Worm (Caenorhabditis elegans) whole organism, young adult: ENCODE measurements around the gene T01H3.3.

Source experiments
- B0019.2 ChIP-seq: fragments of 200-800 bp; sonication (Bioruptor generic); conservative IDR thresholded peaks from 2 replicates; pipeline ENCODE4 v1.3.6; 2022; ENCODE audit warnings: missing genetic modification reagents, missing genetic modification characterization, missing compliant biosample characterization
- F22D6.2 ChIP-seq: sonication (generic microtip); optimal IDR thresholded peaks from 2 replicates; lab custom pipeline; 2016; ENCODE audit warnings: mild to moderate bottlenecking, missing genetic modification characterization, missing compliant biosample characterization
- T07F8.4 ChIP-seq: sonication (generic microtip); optimal IDR thresholded peaks from 2 replicates; lab custom pipeline; 2016; ENCODE audit warnings: mild to moderate bottlenecking, missing genetic modification characterization, moderate library complexity, missing compliant biosample characterization
- ama-1 ChIP-seq, 3 experiments: fragments of 150-350 bp in 1 of 3; sonication (generic microtip) in 2 of 3; optimal IDR thresholded peaks; 2 replicates each; lab custom pipeline; 2014 to 2018; ENCODE audit warnings: missing biosample characterization in 2 of 3, missing genetic modification characterization in 2 of 3, missing genetic modification reagents in 2 of 3
- ccch-3 ChIP-seq: fragments of 200-800 bp; sonication (Bioruptor generic); optimal IDR thresholded peaks from 2 replicates; lab custom pipeline; 2018; ENCODE audit warnings: mild to moderate bottlenecking, missing genetic modification characterization, missing compliant biosample characterization
- let-607 ChIP-seq, 2 experiments: fragments of 200-800 bp in 1 of 2; sonication (Bioruptor generic) in 1 of 2; sonication (generic microtip) in 1 of 2; optimal IDR thresholded peaks; 2 replicates each; lab custom pipeline; 2016 to 2018; ENCODE audit warnings: mild to moderate bottlenecking in 2 of 2, missing compliant biosample characterization in 2 of 2, missing genetic modification characterization in 2 of 2, moderate library complexity in 2 of 2, missing genotype in 1 of 2
- lin-26 ChIP-seq: fragments of 200-800 bp; sonication (Bioruptor generic); IDR thresholded peaks from 2 replicates; pipeline ENCODE4 v1.3.6; 2022; ENCODE audit warnings: missing genetic modification reagents, missing genetic modification characterization, missing compliant biosample characterization
- lin-35 ChIP-seq, 3 experiments: fragments of 150-350 bp in 2 of 3; sonication (generic microtip) in 1 of 3; optimal IDR thresholded peaks; 2 replicates each; lab custom pipeline; 2014 to 2018; ENCODE audit warnings: missing biosample characterization in 3 of 3, missing genetic modification characterization in 3 of 3, missing genetic modification reagents in 3 of 3
- repo-1 ChIP-seq: sonication (generic microtip); optimal IDR thresholded peaks from 2 replicates; lab custom pipeline; 2017; ENCODE audit warnings: mild to moderate bottlenecking, missing genetic modification characterization, missing compliant biosample characterization
- xnd-1 ChIP-seq: sonication (generic microtip); optimal IDR thresholded peaks from 2 replicates; lab custom pipeline; 2016; ENCODE audit warnings: missing genotype, missing genetic modification reagents, missing genetic modification characterization, missing compliant biosample characterization

DNA sequence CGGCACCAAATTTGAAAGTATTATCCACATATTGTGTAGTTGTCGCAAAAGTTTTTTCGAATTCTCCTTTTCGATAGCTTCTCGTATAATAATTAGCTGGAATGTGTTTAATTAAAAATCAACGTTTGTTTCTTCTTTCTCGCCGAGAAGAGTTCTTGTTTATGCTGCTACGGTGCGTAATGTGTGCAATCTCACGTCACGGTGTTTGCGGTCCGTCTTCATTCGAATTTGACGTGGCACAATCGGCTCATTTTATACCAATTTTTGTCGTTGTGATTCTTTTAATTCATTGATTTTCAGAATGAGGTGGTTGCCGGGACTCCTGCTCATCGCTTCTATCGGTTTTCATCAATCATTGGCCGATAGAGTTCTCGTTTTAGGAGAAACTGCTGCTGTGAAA is 9.5 kb downstream of the T01H3.3 start, which contains the start of gene ostb-1:
- TF ChIP-seq let-607 (tag; optimal IDR thresholded peaks at IDR 0.05; lab: Kevin White, UChicago) (peak; percentile 63 to 72), lin-26 (GFP tag; lab: Robert Waterston, UW) (no peak), ama-1 (optimal IDR thresholded peaks at IDR 0.05; lab: Kevin White, UChicago) (no peak), ama-1 (GFP tag; optimal IDR thresholded peaks at IDR 0.05; lab: Kevin White, UChicago) (no peak), F22D6.2 (tag; lab: Kevin White, UChicago) (no peak), T07F8.4 (tag; lab: Kevin White, UChicago) (no peak), ccch-3 (GFP tag; lab: Kevin White, UChicago) (no peak), lin-35 (GFP tag; optimal IDR thresholded peaks at IDR 0.05; lab: Kevin White, UChicago) (no peak), repo-1 (tag; lab: Kevin White, UChicago) (no peak), xnd-1 (no peak), B0019.2 (GFP tag; lab: Robert Waterston, UW) (no peak)
